Worm (Caenorhabditis elegans) whole organism, young adult: ENCODE data around the gene sec-16A.1.
A peak's percentile ranks its signal among the peaks of the same experiment; 100 is the strongest.

ENCODE experiments used
- F23B12.7 ChIP-seq: sonication (generic microtip); optimal IDR thresholded peaks from 2 replicates; lab custom pipeline; 2017; ENCODE audit warnings: missing genetic modification characterization, mild to moderate bottlenecking, missing compliant biosample characterization, antibody characterized with exemption, moderate library complexity; ENCODE audit not compliant: insufficient read depth
- F49E8.2 ChIP-seq: sonication (generic microtip); optimal IDR thresholded peaks from 3 replicates; lab custom pipeline; 2017; ENCODE audit warnings: missing genetic modification characterization, mild to moderate bottlenecking, missing compliant biosample characterization, antibody characterized with exemption, moderate library complexity; ENCODE audit not compliant: insufficient read depth
- F52B5.7 ChIP-seq: sonication (generic microtip); optimal IDR thresholded peaks from 2 replicates; lab custom pipeline; 2016; ENCODE audit warnings: mild to moderate bottlenecking, missing genetic modification characterization, missing compliant biosample characterization
- F57A8.1 ChIP-seq: fragments of 200-800 bp; sonication (Bioruptor generic); optimal IDR thresholded peaks from 2 replicates; lab custom pipeline; 2018; ENCODE audit warnings: mild to moderate bottlenecking, missing genetic modification characterization, moderate library complexity, missing compliant biosample characterization
- F57C9.4 ChIP-seq: sonication (generic microtip); optimal IDR thresholded peaks from 2 replicates; lab custom pipeline; 2017; ENCODE audit warnings: mild to moderate bottlenecking, missing genetic modification characterization, missing compliant biosample characterization
- K12H6.12 ChIP-seq: fragments of 200-800 bp; sonication (Bioruptor generic); optimal IDR thresholded peaks from 2 replicates; lab custom pipeline; 2018; ENCODE audit warnings: mild to moderate bottlenecking, missing genetic modification characterization, missing compliant biosample characterization
- T07F8.4 ChIP-seq: sonication (generic microtip); optimal IDR thresholded peaks from 2 replicates; lab custom pipeline; 2016; ENCODE audit warnings: mild to moderate bottlenecking, missing genetic modification characterization, moderate library complexity, missing compliant biosample characterization
- T26A5.8 ChIP-seq: sonication (generic microtip); optimal IDR thresholded peaks from 2 replicates; lab custom pipeline; 2016; ENCODE audit warnings: missing genetic modification characterization, missing compliant biosample characterization
- Y53F4B.3 ChIP-seq: fragments of 200-800 bp; sonication (Bioruptor generic); IDR thresholded peaks from 2 replicates; pipeline ENCODE4 v1.3.6; 2022; ENCODE audit warnings: missing genetic modification reagents, missing genetic modification characterization, missing compliant biosample characterization
- Y53G8AR.9 ChIP-seq: fragments of 200-800 bp; sonication (Bioruptor generic); conservative IDR thresholded peaks from 2 replicates; pipeline ENCODE4 v1.3.6; 2022; ENCODE audit warnings: missing genetic modification reagents, missing genetic modification characterization, missing compliant biosample characterization
- Y67H2A.10 ChIP-seq: fragments of 200-800 bp; sonication (Bioruptor generic); conservative IDR thresholded peaks from 2 replicates; pipeline ENCODE4 v1.3.6; 2022; ENCODE audit warnings: missing genetic modification reagents, missing genetic modification characterization, missing compliant biosample characterization
- Y79H2A.3 ChIP-seq: fragments of 200-800 bp; sonication (Bioruptor generic); conservative IDR thresholded peaks from 2 replicates; pipeline ENCODE4 v1.3.6; 2022; ENCODE audit warnings: missing genetic modification reagents, missing genetic modification characterization, missing compliant biosample characterization
- Y95B8A.8 ChIP-seq: fragments of 200-800 bp; sonication (Bioruptor generic); IDR thresholded peaks from 2 replicates; pipeline ENCODE4 v1.3.6; 2022; ENCODE audit warnings: missing genetic modification reagents, missing genetic modification characterization, missing compliant biosample characterization
- ama-1 ChIP-seq, 3 experiments: fragments of 150-350 bp in 1 of 3; sonication (generic microtip) in 2 of 3; optimal IDR thresholded peaks; 2 replicates each; lab custom pipeline; 2014 to 2018; ENCODE audit warnings: missing biosample characterization in 2 of 3, missing genetic modification characterization in 2 of 3, missing genetic modification reagents in 2 of 3
- aptf-2 ChIP-seq: fragments of 200-800 bp; sonication (Bioruptor generic); conservative IDR thresholded peaks from 2 replicates; pipeline ENCODE4 v1.3.6; 2022; ENCODE audit warnings: missing genetic modification reagents, missing genetic modification characterization, missing compliant biosample characterization
- aptf-3 ChIP-seq: fragments of 200-800 bp; sonication (Bioruptor generic); IDR thresholded peaks from 2 replicates; pipeline ENCODE4 v1.3.6; 2022; ENCODE audit warnings: missing genetic modification characterization, missing compliant biosample characterization
- athp-1 ChIP-seq: sonication (generic microtip); optimal IDR thresholded peaks from 2 replicates; lab custom pipeline; 2017; ENCODE audit warnings: mild to moderate bottlenecking, missing genetic modification characterization, missing compliant biosample characterization
- attf-3 ChIP-seq: fragments of 200-800 bp; sonication (Bioruptor generic); conservative IDR thresholded peaks from 2 replicates; pipeline ENCODE4 v1.3.6; 2022; ENCODE audit warnings: missing genetic modification reagents, missing genetic modification characterization, missing compliant biosample characterization
- ceh-100 ChIP-seq: fragments of 200-800 bp; sonication (Bioruptor generic); IDR thresholded peaks from 2 replicates; pipeline ENCODE4 v1.3.6; 2022; ENCODE audit warnings: missing genetic modification reagents, missing genetic modification characterization, missing compliant biosample characterization
- ceh-27 ChIP-seq: fragments of 200-800 bp; sonication (Bioruptor generic); optimal IDR thresholded peaks from 2 replicates; lab custom pipeline; 2018; ENCODE audit warnings: mild to moderate bottlenecking, missing genetic modification characterization, moderate library complexity, missing compliant biosample characterization
- ceh-40 ChIP-seq: fragments of 200-800 bp; sonication (Bioruptor generic); IDR thresholded peaks from 2 replicates; pipeline ENCODE4 v1.3.6; 2022; ENCODE audit warnings: missing genetic modification characterization, missing compliant biosample characterization
- dox-1 ChIP-seq: fragments of 200-800 bp; sonication (Bioruptor generic); IDR thresholded peaks from 2 replicates; pipeline ENCODE4 v1.3.6; 2022; ENCODE audit warnings: missing genetic modification reagents, missing genetic modification characterization, missing compliant biosample characterization
- egl-18 ChIP-seq: fragments of 200-800 bp; sonication (Bioruptor generic); IDR thresholded peaks from 2 replicates; pipeline ENCODE4 v1.3.6; 2022; ENCODE audit warnings: missing genetic modification reagents, missing genetic modification characterization, missing compliant biosample characterization
- ekl-4 ChIP-seq: fragments of 200-800 bp; sonication (Bioruptor generic); IDR thresholded peaks from 2 replicates; pipeline ENCODE4 v1.3.6; 2022; ENCODE audit warnings: missing genetic modification reagents, missing genetic modification characterization, missing compliant biosample characterization
- gei-17 ChIP-seq: fragments of 200-800 bp; sonication (Bioruptor generic); optimal IDR thresholded peaks from 2 replicates; lab custom pipeline; 2018; ENCODE audit warnings: mild to moderate bottlenecking, missing genetic modification characterization, missing compliant biosample characterization
- him-1 ChIP-seq: sonication (generic microtip); optimal IDR thresholded peaks from 2 replicates; lab custom pipeline; 2016; ENCODE audit warnings: missing genotype, missing genetic modification reagents, missing genetic modification characterization, missing compliant biosample characterization
- hmg-1.2 ChIP-seq: fragments of 200-800 bp; sonication (Bioruptor generic); IDR thresholded peaks from 2 replicates; pipeline ENCODE4 v1.3.6; 2022; ENCODE audit warnings: missing genetic modification reagents, missing genetic modification characterization, missing compliant biosample characterization
- hsf-1 ChIP-seq: fragments of 200-800 bp; sonication (Bioruptor generic); IDR thresholded peaks from 2 replicates; pipeline ENCODE4 v1.3.6; 2022; ENCODE audit warnings: missing genetic modification reagents, missing genetic modification characterization, missing compliant biosample characterization
- let-526 ChIP-seq: fragments of 200-800 bp; sonication (Bioruptor generic); IDR thresholded peaks from 2 replicates; pipeline ENCODE4 v1.3.6; 2022; ENCODE audit warnings: missing genetic modification reagents, missing genetic modification characterization, missing compliant biosample characterization
- lin-26 ChIP-seq: fragments of 200-800 bp; sonication (Bioruptor generic); IDR thresholded peaks from 2 replicates; pipeline ENCODE4 v1.3.6; 2022; ENCODE audit warnings: missing genetic modification reagents, missing genetic modification characterization, missing compliant biosample characterization
- lin-54 ChIP-seq: fragments of 200-800 bp; sonication (Bioruptor generic); optimal IDR thresholded peaks from 2 replicates; lab custom pipeline; 2018; ENCODE audit warnings: mild to moderate bottlenecking, missing genetic modification characterization, missing compliant biosample characterization
- lsl-1 ChIP-seq: fragments of 200-800 bp; sonication (Bioruptor generic); optimal IDR thresholded peaks from 2 replicates; lab custom pipeline; 2018; ENCODE audit warnings: mild to moderate bottlenecking, missing genetic modification characterization, moderate library complexity, missing compliant biosample characterization
- lsy-27 ChIP-seq: sonication (generic microtip); optimal IDR thresholded peaks from 2 replicates; lab custom pipeline; 2017; ENCODE audit warnings: missing genetic modification characterization, mild to moderate bottlenecking, missing compliant biosample characterization, antibody characterized with exemption, missing genotype, borderline replicate concordance; ENCODE audit not compliant: insufficient read depth
- madf-10 ChIP-seq: sonication (generic microtip); optimal IDR thresholded peaks from 2 replicates; lab custom pipeline; 2016; ENCODE audit warnings: mild to moderate bottlenecking, missing genetic modification characterization, missing compliant biosample characterization
- madf-6 ChIP-seq: fragments of 200-800 bp; sonication (Bioruptor generic); IDR thresholded peaks from 2 replicates; pipeline ENCODE4 v1.3.6; 2022; ENCODE audit warnings: missing genetic modification reagents, missing genetic modification characterization, missing compliant biosample characterization
- mcd-1 ChIP-seq: fragments of 200-800 bp; sonication (Bioruptor generic); IDR thresholded peaks from 2 replicates; pipeline ENCODE4 v1.3.6; 2022; ENCODE audit warnings: missing genetic modification reagents, missing genetic modification characterization, missing compliant biosample characterization
- mel-28 ChIP-seq: sonication (generic microtip); optimal IDR thresholded peaks from 2 replicates; lab custom pipeline; 2016; ENCODE audit warnings: borderline replicate concordance, mild to moderate bottlenecking, missing genetic modification characterization, missing compliant biosample characterization
- mxl-1 ChIP-seq: sonication (generic microtip); optimal IDR thresholded peaks from 2 replicates; lab custom pipeline; 2016; ENCODE audit warnings: missing genetic modification characterization, missing compliant biosample characterization
- pbrm-1 ChIP-seq: fragments of 200-800 bp; sonication (Bioruptor generic); IDR thresholded peaks from 2 replicates; pipeline ENCODE4 v1.3.6; 2022; ENCODE audit warnings: missing genetic modification reagents, missing genetic modification characterization, missing compliant biosample characterization
- rec-8 ChIP-seq, 2 experiments: sonication (generic microtip); optimal IDR thresholded peaks; 2 replicates each; lab custom pipeline; 2016; ENCODE audit warnings: mild to moderate bottlenecking in 2 of 2, missing genetic modification characterization in 2 of 2, missing genetic modification reagents in 2 of 2, missing genotype in 2 of 2, missing biosample characterization in 1 of 2, missing compliant biosample characterization in 1 of 2, moderate library complexity in 1 of 2
- snpc-1.1 ChIP-seq: sonication (generic microtip); optimal IDR thresholded peaks from 2 replicates; lab custom pipeline; 2017; ENCODE audit warnings: missing genetic modification characterization, mild to moderate bottlenecking, missing compliant biosample characterization, antibody characterized with exemption, moderate library complexity, missing genotype, missing genetic modification reagents; ENCODE audit not compliant: insufficient read depth
- snpc-4 ChIP-seq, 5 experiments: fragments of 150-350 bp in 1 of 5; sonication (generic microtip) in 4 of 5; optimal IDR thresholded peaks; 2 replicates each; lab custom pipeline; 2014 to 2018; ENCODE audit warnings: missing genetic modification characterization in 5 of 5, missing biosample characterization in 3 of 5, antibody characterized with exemption in 2 of 5, mild to moderate bottlenecking in 2 of 5, missing compliant biosample characterization in 2 of 5, missing genotype in 2 of 5, moderate library complexity in 2 of 5, missing genetic modification reagents in 1 of 5
- tbp1 ChIP-seq: fragments of 200-800 bp; sonication (Bioruptor generic); optimal IDR thresholded peaks from 2 replicates; lab custom pipeline; 2018; ENCODE audit warnings: mild to moderate bottlenecking, missing genetic modification characterization, missing compliant biosample characterization
- tbx-9 ChIP-seq: sonication (generic microtip); optimal IDR thresholded peaks from 2 replicates; lab custom pipeline; 2016; ENCODE audit warnings: borderline replicate concordance, missing genetic modification characterization, inconsistent platforms, missing compliant biosample characterization
- zim-3 ChIP-seq: sonication (generic microtip); optimal IDR thresholded peaks from 2 replicates; lab custom pipeline; 2017; ENCODE audit warnings: mild to moderate bottlenecking, missing genetic modification characterization, moderate library complexity, missing compliant biosample characterization

The sec-16A.1 gene

DNA sequence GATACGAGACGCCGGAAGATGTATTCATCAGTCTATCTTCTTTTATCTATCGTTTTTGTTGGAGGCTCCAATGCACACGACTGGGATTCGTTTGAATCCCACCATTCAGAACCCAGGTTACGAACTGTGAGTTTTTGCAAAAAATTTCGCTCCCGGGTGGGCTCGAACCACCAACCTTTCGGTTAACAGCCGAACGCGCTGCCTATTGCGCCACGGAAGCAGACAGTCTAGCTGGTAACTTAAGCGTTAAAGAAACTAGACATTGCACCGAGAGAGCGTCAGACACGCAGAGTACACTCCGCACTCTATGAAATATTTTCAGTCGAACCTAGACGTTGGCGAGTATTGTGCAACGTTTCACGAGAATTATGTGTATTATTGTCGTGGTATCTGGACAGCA, 21.6 kb upstream of the sec-16A.1 start (continued):
- 0 out of 2 replicates have a peak, but pooled peaks have one; percentile 55 for TF ChIP-seq pbrm-1
- TF ChIP-seq hmg-1.2 (GFP tag; lab: Robert Waterston, UW): peak; percentile 77
- TF ChIP-seq him-1 (tag; lab: Kevin White, UChicago): peak; percentile 92
- 0 out of 2 replicates have a peak, but pooled peaks have one; percentile 36 for TF ChIP-seq egl-18 (GFP tag; lab: Robert Waterston, UW)
- peak; percentile 60 for TF ChIP-seq zim-3
- peak; percentile 35 for TF ChIP-seq ceh-27 (GFP tag; lab: Kevin White, UChicago)
- TF ChIP-seq rec-8 (tag; optimal IDR thresholded peaks at IDR 0.05; lab: Kevin White, UChicago): peak; percentile 31 to 81
- peak; percentile 9; the same call in 1 of the 2 replicates for TF ChIP-seq hsf-1 (GFP tag; lab: Robert Waterston, UW)
- peak; percentile 77 for TF ChIP-seq lsy-27 (tag; lab: Kevin White, UChicago)
- TF ChIP-seq lin-54 (GFP tag; lab: Kevin White, UChicago): peak; percentile 54
- TF ChIP-seq Y53G8AR.9 (GFP tag; lab: Robert Waterston, UW): no peak
- TF ChIP-seq ekl-4: peak; percentile 63; the same call in 1 of the 2 replicates
- TF ChIP-seq Y67H2A.10 (GFP tag; lab: Robert Waterston, UW): 0 out of 2 replicates have a peak, but pooled peaks have one; percentile 7
- TF ChIP-seq T26A5.8: no peak
- TF ChIP-seq lsl-1: peak; percentile 56
- no peak; the same call in 1 of the 2 replicates for TF ChIP-seq ceh-100 (GFP tag; lab: Robert Waterston, UW)
- TF ChIP-seq attf-3 (GFP tag; lab: Robert Waterston, UW): peak; percentile 64
- TF ChIP-seq Y95B8A.8: 0 out of 2 replicates have a peak, but pooled peaks have one; percentile 30
- peak; percentile 74 for TF ChIP-seq F52B5.7
- TF ChIP-seq snpc-4 (GFP tag; optimal IDR thresholded peaks at IDR 0.05; lab: Kevin White, UChicago): peak; percentile 86
- TF ChIP-seq snpc-4 (tag; optimal IDR thresholded peaks at IDR 0.05; lab: Kevin White, UChicago): peak; percentile 51 to 96 (median 88)
- TF ChIP-seq F57C9.4: no peak
- no peak for TF ChIP-seq tbx-9 (tag; lab: Kevin White, UChicago)
- TF ChIP-seq mcd-1 (GFP tag; lab: Robert Waterston, UW): peak; percentile 72
- TF ChIP-seq T07F8.4: peak; percentile 56
- peak; percentile 81 for TF ChIP-seq dox-1 (GFP tag; lab: Robert Waterston, UW)
- TF ChIP-seq gei-17 (GFP tag; lab: Kevin White, UChicago): no peak
- no peak for TF ChIP-seq ceh-40 (GFP tag; lab: Robert Waterston, UW)
- no peak for TF ChIP-seq aptf-3 (GFP tag; lab: Robert Waterston, UW)
- TF ChIP-seq athp-1 (tag; lab: Kevin White, UChicago): peak; percentile 34
- TF ChIP-seq F57A8.1 (GFP tag; lab: Kevin White, UChicago): no peak
- no peak for TF ChIP-seq madf-10 (tag; lab: Kevin White, UChicago)
- peak; percentile 92 for TF ChIP-seq lin-26
- TF ChIP-seq let-526 (GFP tag; lab: Robert Waterston, UW): peak; percentile 76; the same call in 1 of the 2 replicates
- TF ChIP-seq Y79H2A.3 (GFP tag; lab: Robert Waterston, UW): 0 out of 2 replicates have a peak, but pooled peaks have one; percentile 57
- TF ChIP-seq F49E8.2 (tag; lab: Kevin White, UChicago): peak; percentile 40
- no peak for TF ChIP-seq mel-28 (tag; lab: Kevin White, UChicago)
- peak; percentile 27; the same call in 1 of the 2 replicates for TF ChIP-seq Y53F4B.3
- peak; percentile 51 for TF ChIP-seq mxl-1
- peak; percentile 94 for TF ChIP-seq tbp1 (GFP tag; lab: Kevin White, UChicago)
- peak; percentile 36 for TF ChIP-seq K12H6.12
- no peak for TF ChIP-seq ama-1 (optimal IDR thresholded peaks at IDR 0.05; lab: Kevin White, UChicago)
- TF ChIP-seq ama-1 (GFP tag; optimal IDR thresholded peaks at IDR 0.05; lab: Kevin White, UChicago): peak in 1 of 2 experiments; percentile 3
- peak; percentile 69; the same call in 1 of the 2 replicates for TF ChIP-seq aptf-2 (GFP tag; lab: Robert Waterston, UW)
- peak; percentile 34 for TF ChIP-seq F23B12.7 (tag; lab: Kevin White, UChicago)
- TF ChIP-seq snpc-1.1 (tag; lab: Kevin White, UChicago): peak; percentile 88
- peak; percentile 55; the same call in 1 of the 2 replicates for TF ChIP-seq madf-6
